Fruit fly (Drosophila melanogaster) whole organism, embryonic: Measurements from ENCODE around the gene CG42554.

Source experiments
- Ada2b ChIP-seq: fragments of 200-800 bp; sonication (Bioruptor generic); IDR thresholded peaks from 2 replicates; pipeline ENCODE4 v1.3.6; 2022; ENCODE audit warnings: missing biosample characterization, missing genetic modification characterization
- Blimp-1 ChIP-seq: fragments of 200-800 bp; sonication (Bioruptor generic); optimal IDR thresholded peaks from 3 replicates; lab custom pipeline; 2018; ENCODE audit warnings: missing biosample characterization, missing genetic modification characterization, mild to moderate bottlenecking, moderate library complexity, missing genetic modification reagents
- CG10979 ChIP-seq: fragments of 200-800 bp; sonication (Bioruptor generic); optimal IDR thresholded peaks from 2 replicates; lab custom pipeline; 2018; ENCODE audit warnings: missing biosample characterization, mild to moderate bottlenecking, missing genetic modification characterization, moderate library complexity
- CG13424 ChIP-seq: fragments of 200-800 bp; sonication (Bioruptor generic); optimal IDR thresholded peaks from 2 replicates; lab custom pipeline; 2019; ENCODE audit warnings: missing biosample characterization, mild to moderate bottlenecking, missing genetic modification characterization, moderate library complexity
- CG13894 ChIP-seq: fragments of 200-800 bp; sonication (Bioruptor generic); optimal IDR thresholded peaks from 3 replicates; lab custom pipeline; 2018; ENCODE audit warnings: missing biosample characterization, mild to moderate bottlenecking, missing genetic modification characterization, moderate library complexity
- CG14860 ChIP-seq: fragments of 200-800 bp; sonication (Bioruptor generic); IDR thresholded peaks from 3 replicates; pipeline ENCODE4 v1.3.6; 2022; ENCODE audit warnings: missing biosample characterization, missing genetic modification characterization; ENCODE audit not compliant: partially characterized antibody
- CG15601 ChIP-seq: fragments of 200-800 bp; sonication (Bioruptor generic); optimal IDR thresholded peaks from 3 replicates; lab custom pipeline; 2019; ENCODE audit warnings: missing biosample characterization, mild to moderate bottlenecking, missing genetic modification characterization, moderate library complexity
- CG1603 ChIP-seq: fragments of 200-800 bp; sonication (Bioruptor generic); optimal IDR thresholded peaks from 2 replicates; lab custom pipeline; 2019; ENCODE audit warnings: missing biosample characterization, mild to moderate bottlenecking, missing genetic modification characterization, moderate library complexity
- CG17359 ChIP-seq: fragments of 200-800 bp; sonication (Bioruptor generic); optimal IDR thresholded peaks from 3 replicates; lab custom pipeline; 2018; ENCODE audit warnings: missing biosample characterization, mild to moderate bottlenecking, missing genetic modification characterization, moderate library complexity
- CG17802 ChIP-seq: fragments of 200-800 bp; sonication (Bioruptor generic); optimal IDR thresholded peaks from 2 replicates; lab custom pipeline; 2018; ENCODE audit warnings: missing biosample characterization, mild to moderate bottlenecking, missing genetic modification characterization, moderate library complexity
- CG18262 ChIP-seq: fragments of 200-800 bp; optimal IDR thresholded peaks from 3 replicates; lab custom pipeline; 2019; ENCODE audit warnings: missing biosample characterization, mild to moderate bottlenecking, missing genetic modification characterization, moderate library complexity
- CG18599 ChIP-seq: fragments of 200-800 bp; sonication (Bioruptor generic); optimal IDR thresholded peaks from 3 replicates; lab custom pipeline; 2017; ENCODE audit warnings: missing biosample characterization, missing genetic modification characterization, mild to moderate bottlenecking, moderate library complexity, missing genetic modification reagents
- CG2678 ChIP-seq: fragments of 200-800 bp; sonication (Bioruptor generic); optimal IDR thresholded peaks from 3 replicates; lab custom pipeline; 2019; ENCODE audit warnings: missing biosample characterization, mild to moderate bottlenecking, missing genetic modification characterization, moderate library complexity
- CG30403 ChIP-seq: fragments of 200-800 bp; sonication (Bioruptor generic); optimal IDR thresholded peaks from 3 replicates; lab custom pipeline; 2016; ENCODE audit warnings: missing biosample characterization, missing genetic modification characterization
- CG4404 ChIP-seq: fragments of 200-800 bp; sonication (Bioruptor generic); IDR thresholded peaks from 2 replicates; pipeline ENCODE4 v1.3.6; 2022; ENCODE audit warnings: missing biosample characterization, missing genetic modification characterization
- CG4854 ChIP-seq: fragments of 200-800 bp; sonication (Bioruptor generic); optimal IDR thresholded peaks from 2 replicates; lab custom pipeline; 2016; ENCODE audit warnings: missing biosample characterization, missing genetic modification characterization, inconsistent platforms
- CG6272 ChIP-seq: fragments of 200-800 bp; sonication (Bioruptor generic); IDR thresholded peaks from 2 replicates; pipeline ENCODE4 v1.3.6; 2022; ENCODE audit warnings: missing biosample characterization, missing genetic modification characterization
- CG7987 ChIP-seq: fragments of 200-800 bp; sonication (Bioruptor generic); optimal IDR thresholded peaks from 2 replicates; lab custom pipeline; 2018; ENCODE audit warnings: missing biosample characterization, mild to moderate bottlenecking, missing genetic modification characterization, moderate library complexity
- CG8281 ChIP-seq: fragments of 200-800 bp; sonication (Bioruptor generic); optimal IDR thresholded peaks from 2 replicates; lab custom pipeline; 2018; ENCODE audit warnings: missing biosample characterization, mild to moderate bottlenecking, missing genetic modification characterization, moderate library complexity
- CG8944 ChIP-seq: fragments of 200-800 bp; sonication (Bioruptor generic); optimal IDR thresholded peaks from 3 replicates; lab custom pipeline; 2016; ENCODE audit warnings: missing biosample characterization, missing genetic modification characterization
- D19A ChIP-seq: fragments of 200-800 bp; optimal IDR thresholded peaks from 3 replicates; lab custom pipeline; 2019; ENCODE audit warnings: missing biosample characterization, mild to moderate bottlenecking, missing genetic modification characterization, moderate library complexity
- Dref ChIP-seq: fragments of 200-800 bp; sonication (Bioruptor generic); IDR thresholded peaks from 2 replicates; pipeline ENCODE4 v1.3.6; 2022; ENCODE audit warnings: missing biosample characterization, missing genetic modification characterization
- Ets65A ChIP-seq: fragments of 200-800 bp; sonication (Bioruptor generic); peaks from one replicate; lab custom pipeline; 2016; ENCODE audit warnings: missing biosample characterization, missing genetic modification characterization
- HLH4C ChIP-seq: fragments of 200-800 bp; sonication (Bioruptor generic); IDR thresholded peaks from 3 replicates; pipeline ENCODE4 v1.3.6; 2022; ENCODE audit warnings: missing biosample characterization, missing genetic modification characterization; ENCODE audit not compliant: partially characterized antibody
- Hr3 ChIP-seq: fragments of 200-800 bp; sonication (Bioruptor generic); optimal IDR thresholded peaks from 3 replicates; lab custom pipeline; 2016; ENCODE audit warnings: missing biosample characterization, missing genetic modification characterization
- NFAT ChIP-seq: fragments of 200-800 bp; sonication (Bioruptor generic); IDR thresholded peaks from 2 replicates; pipeline ENCODE4 v1.3.6; 2022; ENCODE audit warnings: missing biosample characterization, missing genetic modification characterization
- NfI ChIP-seq: fragments of 200-800 bp; sonication (Bioruptor generic); optimal IDR thresholded peaks from 3 replicates; lab custom pipeline; 2018; ENCODE audit warnings: missing biosample characterization, mild to moderate bottlenecking, missing genetic modification characterization, moderate library complexity
- Pdp1 ChIP-seq, 2 experiments: fragments of 200-800 bp; sonication (Bioruptor generic); optimal IDR thresholded peaks; 3 replicates each; lab custom pipeline; 2016; ENCODE audit warnings: missing biosample characterization in 2 of 2, missing genetic modification characterization in 2 of 2, mild to moderate bottlenecking in 1 of 2, moderate library complexity in 1 of 2
- Ptx1 ChIP-seq: fragments of 200-800 bp; sonication (Bioruptor generic); IDR thresholded peaks from 2 replicates; pipeline ENCODE4 v1.3.6; 2022; ENCODE audit warnings: missing biosample characterization, missing genetic modification characterization
- Rfx ChIP-seq: fragments of 200-800 bp; sonication (Bioruptor generic); IDR thresholded peaks from 2 replicates; pipeline ENCODE4 v1.3.6; 2022; ENCODE audit warnings: missing biosample characterization, missing genetic modification characterization
- Scr ChIP-seq: fragments of 200-800 bp; sonication (Bioruptor generic); IDR thresholded peaks from 2 replicates; pipeline ENCODE4 v1.3.6; 2022; ENCODE audit warnings: missing biosample characterization, missing genetic modification characterization; ENCODE audit not compliant: partially characterized antibody
- Six4 ChIP-seq: fragments of 200-800 bp; sonication (Bioruptor generic); optimal IDR thresholded peaks from 2 replicates; lab custom pipeline; 2016; ENCODE audit warnings: missing biosample characterization, missing genetic modification characterization
- abd-A ChIP-seq: fragments of 200-800 bp; sonication (Bioruptor generic); optimal IDR thresholded peaks from 3 replicates; lab custom pipeline; 2019; ENCODE audit warnings: missing biosample characterization, mild to moderate bottlenecking, missing genetic modification characterization, moderate library complexity
- bigmax ChIP-seq: fragments of 200-800 bp; sonication (Bioruptor generic); optimal IDR thresholded peaks from 2 replicates; lab custom pipeline; 2018; ENCODE audit warnings: missing biosample characterization, mild to moderate bottlenecking, missing genetic modification characterization
- hkb ChIP-seq, 2 experiments: fragments of 200-800 bp in 1 of 2; fragments of >200 bp in 1 of 2; sonication (Bioruptor generic) in 1 of 2; IDR thresholded peaks in 1 of 2; optimal IDR thresholded peaks in 1 of 2; 2 replicates each; pipeline versions ENCODE4 v1.3.6 to Lab custom; 2017 to 2022; ENCODE audit warnings: missing biosample characterization in 1 of 2, missing genetic modification characterization in 1 of 2
- jigr1 ChIP-seq: fragments of 200-800 bp; sonication (Bioruptor generic); IDR thresholded peaks from 3 replicates; pipeline ENCODE4 v1.3.6; 2022; ENCODE audit warnings: missing biosample characterization, missing genetic modification characterization
- lmd ChIP-seq: fragments of 200-800 bp; sonication (Bioruptor generic); IDR thresholded peaks from 2 replicates; pipeline ENCODE4 v1.3.6; 2022; ENCODE audit warnings: missing biosample characterization, missing genetic modification characterization
- mld ChIP-seq: fragments of 200-800 bp; sonication (Bioruptor generic); IDR thresholded peaks from 3 replicates; pipeline ENCODE4 v1.3.6; 2022; ENCODE audit warnings: missing biosample characterization, missing genetic modification characterization; ENCODE audit not compliant: partially characterized antibody
- nom ChIP-seq: fragments of 200-800 bp; sonication (Bioruptor generic); optimal IDR thresholded peaks from 2 replicates; lab custom pipeline; 2017; ENCODE audit warnings: missing biosample characterization, missing genetic modification characterization, mild to moderate bottlenecking, moderate library complexity, missing genetic modification reagents
- pan ChIP-seq, 4 experiments: fragments of >200 bp in 3 of 4; fragments of 200-800 bp in 1 of 4; sonication (Bioruptor generic) in 1 of 4; optimal IDR thresholded peaks in 3 of 4; IDR thresholded peaks in 1 of 4; 2 replicates each; pipeline versions ENCODE4 v1.3.6 to Lab custom; 2017 to 2022; ENCODE audit warnings: missing biosample characterization in 2 of 4, missing genetic modification characterization in 2 of 4, mixed read lengths in 1 of 4
- row ChIP-seq: fragments of 200-800 bp; sonication (Bioruptor generic); IDR thresholded peaks from 3 replicates; pipeline ENCODE4 v1.3.6; 2022; ENCODE audit warnings: missing biosample characterization, missing genetic modification characterization
- sisA ChIP-seq: fragments of 200-800 bp; sonication (Bioruptor generic); IDR thresholded peaks from 2 replicates; pipeline ENCODE4 v1.3.6; 2022; ENCODE audit warnings: missing biosample characterization, missing genetic modification characterization
- sob ChIP-seq: fragments of 200-800 bp; sonication (Bioruptor generic); IDR thresholded peaks from 2 replicates; pipeline ENCODE4 v1.3.6; 2022; ENCODE audit warnings: missing biosample characterization, missing genetic modification characterization
- sqz ChIP-seq: fragments of 200-800 bp; sonication (Bioruptor generic); optimal IDR thresholded peaks from 3 replicates; lab custom pipeline; 2018; ENCODE audit warnings: missing biosample characterization, mild to moderate bottlenecking, missing genetic modification characterization

The CG42554 gene

DNA sequence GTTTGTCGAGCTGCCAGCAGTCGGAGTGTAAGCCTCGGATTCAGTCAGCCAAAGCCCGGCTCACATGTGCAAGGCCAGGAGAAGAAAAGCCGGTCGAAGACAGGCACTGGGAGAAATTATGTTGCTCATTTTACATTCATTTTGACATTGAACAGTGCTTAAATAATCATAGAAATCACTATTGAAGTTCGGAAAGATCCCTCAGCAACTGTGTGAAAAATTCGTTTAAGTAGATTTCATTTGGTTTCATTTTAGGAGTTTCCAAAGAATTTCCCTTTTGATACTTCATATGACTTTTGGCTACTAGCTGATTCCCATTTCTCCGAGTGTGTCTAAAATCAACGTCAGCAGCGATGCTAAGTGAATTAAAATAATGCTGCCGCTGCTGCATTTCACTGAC is 11.0 kb upstream of the CG42554 start (continued):
- TF ChIP-seq Blimp-1 (peak; percentile 50), CG18262 (tag; lab: Kevin White, UChicago) (peak; percentile 46), Ptx1 (GFP tag; lab: Robert Waterston, UW) (peak; percentile 43; the same call in 1 of the 2 replicates), CG18599 (GFP tag; lab: Kevin White, UChicago) (no peak), CG8281 (tag; lab: Kevin White, UChicago) (no peak), Dref (GFP tag; lab: Robert Waterston, UW) (no peak), CG13424 (peak; percentile 25), CG15601 (tag; lab: Kevin White, UChicago) (peak; percentile 3), CG10979 (tag; lab: Kevin White, UChicago) (peak; percentile 44), Hr3 (peak; percentile 8), CG17359 (tag; lab: Kevin White, UChicago) (peak; percentile 40), Six4 (peak; percentile 19), Ets65A (GFP tag; lab: Kevin White, UChicago) (peak; percentile 88), lmd (GFP tag; lab: Robert Waterston, UW) (peak; percentile 45; the same call in 1 of the 2 replicates), sisA (GFP tag; lab: Robert Waterston, UW) (peak; percentile 37)

DNA sequence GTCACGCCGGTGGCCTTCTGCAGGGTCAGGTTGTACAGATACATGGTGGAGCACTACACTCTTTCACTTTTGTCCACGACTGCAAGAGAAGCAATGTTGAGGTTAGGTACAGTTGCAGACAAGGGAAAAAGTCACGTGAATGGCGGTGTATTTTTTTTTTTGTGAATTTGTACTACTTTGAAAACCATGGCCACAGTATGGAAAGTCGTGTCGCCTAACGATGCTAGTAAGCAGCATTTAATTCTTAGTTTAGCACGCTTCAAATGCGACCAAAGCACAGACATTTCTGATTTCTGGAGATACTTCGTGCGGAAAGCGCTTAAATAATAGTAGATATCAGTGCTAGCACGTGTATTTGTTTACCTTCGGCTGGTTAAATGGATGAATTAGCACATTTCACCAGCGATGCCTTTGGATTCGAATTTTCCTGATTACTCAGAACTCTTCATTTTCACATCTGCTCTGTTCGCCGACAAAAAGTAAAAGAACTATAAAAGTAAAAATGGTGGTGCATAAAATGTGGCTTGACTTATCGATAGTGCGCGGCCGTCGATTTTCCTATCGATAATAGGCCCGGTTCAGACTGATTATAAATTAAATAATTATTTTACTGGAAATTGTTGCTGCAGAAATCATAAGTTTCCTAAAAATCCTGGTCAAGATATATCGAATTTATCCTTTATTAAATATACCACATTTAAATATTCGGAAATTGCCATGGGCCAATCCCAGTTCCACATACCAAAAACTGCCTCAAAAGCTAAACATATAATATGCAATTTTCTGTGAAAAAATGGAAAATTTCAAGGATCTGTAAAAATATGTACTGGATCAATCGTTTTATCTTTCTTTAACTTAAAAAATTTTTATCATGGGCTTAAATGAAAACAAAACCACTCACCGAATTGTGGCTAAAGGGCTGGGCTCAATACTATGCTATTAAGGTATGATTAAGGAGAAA is 2.3 kb upstream of the CG42554 start, which contains the start of gene Sf3b3:
Gene Sf3b3 (minus strand): TSS at position 489 of the 961 bp plus-strand sequence.
- TF ChIP-seq CG6272 (0 out of 2 replicates have a peak, but pooled peaks have one; percentile 34), Scr (GFP tag; lab: Robert Waterston, UW) (peak; percentile 61), pan (optimal IDR thresholded peaks at IDR 0.05; lab: Kevin White, UChicago) (no peak), pan (GFP tag; optimal IDR thresholded peaks at IDR 0.05 in 1 of 2, IDR thresholded peaks at IDR 0.05 in 1 of 2) (peak in 1 of 2 experiments; percentile 6), sqz (peak; percentile 60), CG4854 (GFP tag; lab: Kevin White, UChicago) (no peak), jigr1 (peak; percentile 31; the same call in 1 of the 3 replicates), bigmax (GFP tag; lab: Kevin White, UChicago) (peak; percentile 91), CG17802 (tag; lab: Kevin White, UChicago) (peak; percentile 99), CG1603 (tag; lab: Kevin White, UChicago) (peak; percentile 10), CG8944 (no peak), CG13894 (tag; lab: Kevin White, UChicago) (peak; percentile 28), NfI (GFP tag; lab: Kevin White, UChicago) (no peak), Rfx (GFP tag; lab: Robert Waterston, UW) (peak; percentile 66), Pdp1 (GFP tag; optimal IDR thresholded peaks at IDR 0.05; lab: Kevin White, UChicago) (peak; percentile 7 to 24), sob (peak; percentile 53), D19A (tag; lab: Kevin White, UChicago) (peak; percentile 2), row (GFP tag; lab: Robert Waterston, UW) (peak; percentile 64), CG14860 (peak; percentile 40; the same call in 1 of the 3 replicates), CG4404 (GFP tag; lab: Robert Waterston, UW) (0 out of 2 replicates have a peak, but pooled peaks have one; percentile 16), HLH4C (GFP tag; lab: Robert Waterston, UW) (peak; percentile 48; the same call in 2 of the 3 replicates), CG30403 (GFP tag; lab: Kevin White, UChicago) (peak; percentile 6), Ada2b (peak; percentile 32; the same call in 1 of the 2 replicates), CG2678 (tag; lab: Kevin White, UChicago) (no peak), abd-A (no peak), NFAT (GFP tag; lab: Robert Waterston, UW) (peak; percentile 54), mld (GFP tag; lab: Robert Waterston, UW) (peak; percentile 62; the same call in 1 of the 3 replicates), CG7987 (GFP tag; lab: Kevin White, UChicago) (peak; percentile 28), nom (peak; percentile 68), hkb (optimal IDR thresholded peaks at IDR 0.05; lab: Kevin White, UChicago) (no peak), hkb (GFP tag; IDR thresholded peaks at IDR 0.05; lab: Robert Waterston, UW) (0 out of 2 replicates have a peak, but pooled peaks have one; percentile 22)
